Fruit fly (Drosophila melanogaster): ENCODE data around the gene CG11755.

dm6 chr3R:8679934-8680333 is 3.2 kb downstream of the CG11755 start, which contains the start of gene CG33325:
- no peak for TF ChIP-seq ttk (optimal IDR thresholded peaks at IDR 0.05)
- TF ChIP-seq Myc (optimal IDR thresholded peaks at IDR 0.05) = no peak
- no peak for TF ChIP-seq insv (optimal IDR thresholded peaks at IDR 0.05)
- TF ChIP-seq Sin3A (optimal IDR thresholded peaks at IDR 0.05) = no peak
